Worm (Caenorhabditis elegans) whole organism, late embryonic: Measurements from ENCODE around the gene rab-7.

Experiments used
- T23F11.4 ChIP-seq: fragments of 200-800 bp; sonication (Bioruptor generic); optimal IDR thresholded peaks from 2 replicates; lab custom pipeline; 2018; ENCODE audit warnings: mild to moderate bottlenecking, missing genetic modification characterization, missing compliant biosample characterization
- ets-4 ChIP-seq: sonication (generic microtip); optimal IDR thresholded peaks from 2 replicates; lab custom pipeline; 2016; ENCODE audit warnings: missing genetic modification characterization, missing compliant biosample characterization
- nhr-11 ChIP-seq: fragments of 150-350 bp; optimal IDR thresholded peaks from 2 replicates; lab custom pipeline; 2014; ENCODE audit warnings: missing biosample characterization, missing genetic modification characterization
- odd-2 ChIP-seq: sonication (generic microtip); optimal IDR thresholded peaks from 2 replicates; lab custom pipeline; 2017; ENCODE audit warnings: antibody characterized with exemption, mild to moderate bottlenecking, missing genetic modification characterization, missing compliant biosample characterization
- pha-2 ChIP-seq: sonication (generic microtip); optimal IDR thresholded peaks from 2 replicates; lab custom pipeline; 2017; ENCODE audit warnings: mild to moderate bottlenecking, missing genetic modification characterization, missing compliant biosample characterization
- pha-4 ChIP-seq: fragments of 150-350 bp; optimal IDR thresholded peaks from 2 replicates; lab custom pipeline; 2018; ENCODE audit warnings: missing biosample characterization, missing genetic modification reagents, missing genetic modification characterization
- pqm-1 ChIP-seq: sonication (generic microtip); optimal IDR thresholded peaks from 2 replicates; lab custom pipeline; 2016; ENCODE audit warnings: missing genetic modification characterization, missing compliant biosample characterization
- tbx-2 ChIP-seq: sonication (generic microtip); optimal IDR thresholded peaks from 2 replicates; lab custom pipeline; 2016; ENCODE audit warnings: missing genetic modification characterization, missing compliant biosample characterization

- no peak for TF ChIP-seq ets-4 (tag; lab: Kevin White, UChicago)
- no peak for TF ChIP-seq pha-2 (tag; lab: Kevin White, UChicago)
- no peak for TF ChIP-seq tbx-2 (tag; lab: Kevin White, UChicago)
- TF ChIP-seq nhr-11 (tag; lab: Kevin White, UChicago) = no peak
- TF ChIP-seq T23F11.4 = no peak
- no peak for TF ChIP-seq pha-4
- TF ChIP-seq odd-2 (tag; lab: Kevin White, UChicago) = no peak
- no peak for TF ChIP-seq pqm-1 (tag; lab: Kevin White, UChicago)
These were observed 11.9 kb downstream of the rab-7 start for ce11 chrII:11954811-11955210.
